Worm (Caenorhabditis elegans): ENCODE measurements around the gene clec-86.

DNA sequence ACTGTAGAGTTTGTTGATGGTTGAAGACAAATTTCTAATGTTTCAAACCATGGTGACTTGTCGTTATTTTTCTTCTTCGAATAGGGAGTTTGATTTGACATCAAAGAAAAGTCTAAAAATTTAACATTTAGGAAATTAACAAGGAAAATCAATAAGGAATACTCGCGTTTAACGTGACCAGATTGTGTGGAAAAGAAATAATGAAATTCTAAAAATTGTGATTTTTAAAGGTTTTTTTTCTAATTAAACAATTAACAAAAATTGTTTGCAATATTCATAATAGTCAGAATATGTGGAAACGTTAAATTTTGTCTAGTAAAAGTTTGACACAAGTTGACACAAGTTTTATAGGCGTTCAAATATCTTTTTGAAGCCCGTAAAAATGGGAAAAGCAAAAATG is 47.9 kb downstream of the clec-86 start, which contains the start of gene C55B6.4:
- TF ChIP-seq fos-1 (tag; optimal IDR thresholded peaks at IDR 0.05): no peak
- TF ChIP-seq blmp-1 (tag; optimal IDR thresholded peaks at IDR 0.05): no peak
- no peak for TF ChIP-seq unc-130 (tag; optimal IDR thresholded peaks at IDR 0.05)
- no peak for TF ChIP-seq lin-13 (GFP tag; optimal IDR thresholded peaks at IDR 0.05)
- no peak for TF ChIP-seq lsy-2 (tag; optimal IDR thresholded peaks at IDR 0.05)
- no peak for TF ChIP-seq unc-86 (tag; optimal IDR thresholded peaks at IDR 0.05)
- no peak for TF ChIP-seq dpl-1 (GFP tag; optimal IDR thresholded peaks at IDR 0.05)
- TF ChIP-seq skn-1 (tag; optimal IDR thresholded peaks at IDR 0.05): no peak
- no peak for TF ChIP-seq aha-1 (tag; optimal IDR thresholded peaks at IDR 0.05)
